Fruit fly (Drosophila melanogaster) S2 (cell line): Measurements from ENCODE around the gene CG18269.

Experiments used
- CG8478 ChIP-seq: fragments of >200 bp; optimal IDR thresholded peaks from 2 replicates; lab custom pipeline; 2018
- CTCF ChIP-seq, 2 experiments: fragments of >200 bp; optimal IDR thresholded peaks; 2 replicates each; lab custom pipeline; 2018

- TF ChIP-seq CG8478 (lab: Kevin White, UChicago), result no peak
- TF ChIP-seq CTCF (optimal IDR thresholded peaks at IDR 0.05; lab: Kevin White, UChicago), result no peak
Observed at dm6 chr2L:5588314-5588713, 36.7 kb downstream of the CG18269 start, which contains the start of gene CG7251.
